Worm (Caenorhabditis elegans) whole organism, L4 larva: ENCODE data around the gene C01G12.5.

Source experiments
- aly-2 ChIP-seq: sonication (generic microtip); optimal IDR thresholded peaks from 2 replicates; lab custom pipeline; 2018; ENCODE audit warnings: missing biosample characterization, missing genetic modification characterization
- ces-1 ChIP-seq: fragments of 150-350 bp; sonication (generic microtip); optimal IDR thresholded peaks from 4 replicates; lab custom pipeline; 2014; ENCODE audit warnings: missing biosample characterization, missing genetic modification reagents, missing genetic modification characterization
- jun-1 ChIP-seq: fragments of 150-350 bp; optimal IDR thresholded peaks from 2 replicates; lab custom pipeline; 2014; ENCODE audit warnings: missing biosample characterization, missing genetic modification reagents, missing genetic modification characterization
- lir-3 ChIP-seq: sonication (generic microtip); optimal IDR thresholded peaks from 2 replicates; lab custom pipeline; 2016; ENCODE audit warnings: mild to moderate bottlenecking, missing genetic modification characterization, missing compliant biosample characterization
- mdl-1 ChIP-seq, 2 experiments: fragments of 150-350 bp in 1 of 2; sonication (generic microtip) in 1 of 2; optimal IDR thresholded peaks; 2 replicates each; lab custom pipeline; 2014 to 2017; ENCODE audit warnings: missing biosample characterization in 2 of 2, missing genetic modification characterization in 2 of 2
- mep-1 ChIP-seq: fragments of 150-350 bp; sonication (generic microtip); optimal IDR thresholded peaks from 3 replicates; lab custom pipeline; 2014; ENCODE audit warnings: missing biosample characterization, missing genetic modification characterization
- nhr-28 ChIP-seq: fragments of 150-350 bp; optimal IDR thresholded peaks from 2 replicates; lab custom pipeline; 2014; ENCODE audit warnings: missing biosample characterization, missing genetic modification characterization
- skn-1 ChIP-seq: fragments of 150-350 bp; optimal IDR thresholded peaks from 2 replicates; lab custom pipeline; 2014; ENCODE audit warnings: missing biosample characterization, missing genetic modification characterization
- unc-39 ChIP-seq: sonication (generic microtip); optimal IDR thresholded peaks from 2 replicates; lab custom pipeline; 2017; ENCODE audit warnings: missing biosample characterization, missing genetic modification characterization
- unc-62 ChIP-seq, 3 experiments: fragments of 150-350 bp in 1 of 3; sonication (generic microtip); optimal IDR thresholded peaks in 2 of 3; peaks in 1 of 3; 1 replicate in 1 of 3; 2 replicates in 2 of 3; lab custom pipeline; 2014 to 2017; ENCODE audit warnings: missing biosample characterization in 3 of 3, missing genetic modification characterization in 3 of 3, missing genetic modification reagents in 3 of 3, missing genotype in 1 of 3
- ztf-11 ChIP-seq: fragments of 150-350 bp; optimal IDR thresholded peaks from 2 replicates; lab custom pipeline; 2014; ENCODE audit warnings: missing biosample characterization, missing genetic modification characterization

DNA sequence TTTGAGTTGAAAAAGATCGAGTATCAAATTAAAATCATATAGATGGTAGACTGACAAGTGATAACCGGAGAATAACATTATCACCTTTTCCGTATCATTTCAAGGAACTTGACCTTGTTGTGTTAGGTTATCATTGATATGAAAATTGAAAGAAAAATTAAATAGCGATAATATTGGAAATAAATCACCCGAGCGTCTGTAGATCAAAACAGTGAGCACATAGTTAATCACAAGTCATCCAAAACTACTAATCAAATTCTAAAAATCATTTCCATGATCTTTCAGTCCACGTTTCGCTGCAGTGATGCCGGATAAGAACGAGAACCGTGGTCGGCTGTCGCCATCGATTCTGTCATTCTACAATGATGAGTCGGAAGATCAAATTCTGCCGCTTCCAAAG lies 32.5 kb upstream of the C01G12.5 start:
- TF ChIP-seq ces-1 (no peak), jun-1 (tag; lab: Kevin White, UChicago) (no peak), aly-2 (tag; lab: Kevin White, UChicago) (no peak), unc-62 (GFP tag; optimal IDR thresholded peaks at IDR 0.05 in 1 of 2; lab: Kevin White, UChicago) (peak in 1 of 2 experiments; percentile 4), unc-62 (tag; optimal IDR thresholded peaks at IDR 0.05; lab: Kevin White, UChicago) (no peak), mep-1 (tag; lab: Kevin White, UChicago) (no peak), unc-39 (no peak), nhr-28 (no peak), lir-3 (tag; lab: Kevin White, UChicago) (no peak), mdl-1 (tag; optimal IDR thresholded peaks at IDR 0.05; lab: Kevin White, UChicago) (no peak), ztf-11 (tag; lab: Kevin White, UChicago) (no peak), skn-1 (tag; lab: Kevin White, UChicago) (no peak)
